Fruit fly (Drosophila melanogaster) whole organism, embryonic: ENCODE results near the gene IntS10.

Experiments used
- Aef1 ChIP-seq: fragments of 200-800 bp; sonication (Bioruptor generic); IDR thresholded peaks from 3 replicates; pipeline ENCODE4 v1.3.6; 2022; ENCODE audit warnings: missing biosample characterization, missing genetic modification characterization
- BtbVII ChIP-seq: fragments of 200-800 bp; sonication (Bioruptor generic); optimal IDR thresholded peaks from 3 replicates; lab custom pipeline; 2017; ENCODE audit warnings: missing biosample characterization, mild to moderate bottlenecking, missing genetic modification characterization
- CG10267 ChIP-seq: fragments of 200-800 bp; sonication (Bioruptor generic); optimal IDR thresholded peaks from 2 replicates; lab custom pipeline; 2018; ENCODE audit warnings: missing biosample characterization, mild to moderate bottlenecking, missing genetic modification characterization, moderate library complexity
- CG10462 ChIP-seq: fragments of 200-800 bp; sonication (Bioruptor generic); optimal IDR thresholded peaks from 2 replicates; lab custom pipeline; 2016; ENCODE audit warnings: missing biosample characterization, missing genetic modification characterization
- CG15011 ChIP-seq: fragments of 200-800 bp; sonication (Bioruptor generic); optimal IDR thresholded peaks from 3 replicates; lab custom pipeline; 2018; ENCODE audit warnings: missing biosample characterization, mild to moderate bottlenecking, missing genetic modification characterization
- CG17568 ChIP-seq: fragments of 200-800 bp; sonication (Bioruptor generic); optimal IDR thresholded peaks from 2 replicates; lab custom pipeline; 2018; ENCODE audit warnings: missing biosample characterization, mild to moderate bottlenecking, missing genetic modification characterization, moderate library complexity
- CG2889 ChIP-seq: fragments of 200-800 bp; sonication (Bioruptor generic); IDR thresholded peaks from 3 replicates; pipeline ENCODE4 v1.3.6; 2022; ENCODE audit warnings: missing biosample characterization, missing genetic modification characterization
- CG3163 ChIP-seq: fragments of 200-800 bp; sonication (Bioruptor generic); optimal IDR thresholded peaks from 3 replicates; lab custom pipeline; 2016; ENCODE audit warnings: missing biosample characterization, missing genetic modification characterization
- CG32532 ChIP-seq: fragments of 200-800 bp; sonication (Bioruptor generic); IDR thresholded peaks from 2 replicates; pipeline ENCODE4 v1.3.6; 2022; ENCODE audit warnings: missing biosample characterization, missing genetic modification characterization
- CG33557 ChIP-seq: fragments of 200-800 bp; sonication (Bioruptor generic); optimal IDR thresholded peaks from 2 replicates; lab custom pipeline; 2019; ENCODE audit warnings: missing biosample characterization, mild to moderate bottlenecking, missing genetic modification characterization, moderate library complexity
- CG3847 ChIP-seq: fragments of 200-800 bp; sonication (Bioruptor generic); IDR thresholded peaks from 2 replicates; pipeline ENCODE4 v1.3.6; 2022; ENCODE audit warnings: missing biosample characterization, missing genetic modification characterization
- CG5953 ChIP-seq: fragments of 200-800 bp; sonication (Bioruptor generic); IDR thresholded peaks from 2 replicates; pipeline ENCODE4 v1.3.6; 2022; ENCODE audit warnings: missing biosample characterization, missing genetic modification characterization
- CG6654 ChIP-seq: fragments of 200-800 bp; sonication (Bioruptor generic); optimal IDR thresholded peaks from 2 replicates; lab custom pipeline; 2017; ENCODE audit warnings: missing biosample characterization, mild to moderate bottlenecking, missing genetic modification characterization
- CG7963 ChIP-seq: fragments of 200-800 bp; sonication (Bioruptor generic); IDR thresholded peaks from 3 replicates; pipeline ENCODE4 v1.3.6; 2022; ENCODE audit warnings: missing biosample characterization, missing genetic modification characterization; ENCODE audit not compliant: partially characterized antibody
- CG8359 ChIP-seq: fragments of 200-800 bp; sonication (Bioruptor generic); optimal IDR thresholded peaks from 2 replicates; lab custom pipeline; 2017; ENCODE audit warnings: missing biosample characterization, mild to moderate bottlenecking, missing genetic modification characterization, borderline replicate concordance
- CG9817 ChIP-seq: fragments of 200-800 bp; sonication (Bioruptor generic); optimal IDR thresholded peaks from 2 replicates; lab custom pipeline; 2018; ENCODE audit warnings: missing biosample characterization, mild to moderate bottlenecking, missing genetic modification characterization, moderate library complexity
- D19B ChIP-seq: fragments of 200-800 bp; sonication (Bioruptor generic); optimal IDR thresholded peaks from 2 replicates; lab custom pipeline; 2017; ENCODE audit warnings: missing biosample characterization, mild to moderate bottlenecking, missing genetic modification characterization
- Dbx ChIP-seq: fragments of 200-800 bp; sonication (Bioruptor generic); IDR thresholded peaks from 3 replicates; pipeline ENCODE4 v1.3.6; 2022; ENCODE audit warnings: missing biosample characterization, missing genetic modification characterization
- Dfd ChIP-seq, 2 experiments: fragments of >200 bp; optimal IDR thresholded peaks; 2 replicates each; lab custom pipeline; 2017; ENCODE audit warnings: missing biosample characterization in 2 of 2, missing genetic modification characterization in 2 of 2
- Dip3 ChIP-seq: fragments of 200-800 bp; sonication (Bioruptor generic); optimal IDR thresholded peaks from 3 replicates; lab custom pipeline; 2016; ENCODE audit warnings: missing biosample characterization, missing genetic modification characterization
- Dll ChIP-seq: fragments of 200-800 bp; sonication (Bioruptor generic); IDR thresholded peaks from 4 replicates; pipeline ENCODE4 v1.3.6; 2022; ENCODE audit warnings: missing biosample characterization, missing genetic modification characterization; ENCODE audit not compliant: partially characterized antibody
- Hand ChIP-seq: fragments of 200-800 bp; sonication (Bioruptor generic); optimal IDR thresholded peaks from 2 replicates; lab custom pipeline; 2017; ENCODE audit warnings: mild to moderate bottlenecking, missing biosample characterization, missing genetic modification reagents, missing genetic modification characterization
- HmgZ ChIP-seq: fragments of 200-800 bp; sonication (Bioruptor generic); optimal IDR thresholded peaks from 2 replicates; lab custom pipeline; 2018; ENCODE audit warnings: missing biosample characterization, mild to moderate bottlenecking, missing genetic modification characterization
- Hr3 ChIP-seq: fragments of 200-800 bp; sonication (Bioruptor generic); optimal IDR thresholded peaks from 3 replicates; lab custom pipeline; 2016; ENCODE audit warnings: missing biosample characterization, missing genetic modification characterization
- MESR4 ChIP-seq: fragments of 200-800 bp; sonication (Bioruptor generic); optimal IDR thresholded peaks from 2 replicates; lab custom pipeline; 2018; ENCODE audit warnings: missing biosample characterization, mild to moderate bottlenecking, missing genetic modification characterization, moderate library complexity
- Neu2 ChIP-seq: fragments of 200-800 bp; sonication (Bioruptor generic); optimal IDR thresholded peaks from 3 replicates; lab custom pipeline; 2016; ENCODE audit warnings: missing biosample characterization, missing genetic modification characterization, borderline replicate concordance
- Nf-YA ChIP-seq: fragments of 200-800 bp; sonication (Bioruptor generic); IDR thresholded peaks from 2 replicates; pipeline ENCODE4 v1.3.6; 2022; ENCODE audit warnings: missing biosample characterization, missing genetic modification characterization
- Opbp ChIP-seq: fragments of 200-800 bp; sonication (Bioruptor generic); IDR thresholded peaks from 3 replicates; pipeline ENCODE4 v1.3.6; 2022; ENCODE audit warnings: missing biosample characterization, missing genetic modification characterization; ENCODE audit not compliant: partially characterized antibody
- Usf ChIP-seq: fragments of 200-800 bp; sonication (Bioruptor generic); optimal IDR thresholded peaks from 2 replicates; lab custom pipeline; 2017; ENCODE audit warnings: missing genotype, missing biosample characterization, missing genetic modification characterization
- YL-1 ChIP-seq: fragments of 200-800 bp; sonication (Bioruptor generic); optimal IDR thresholded peaks from 3 replicates; lab custom pipeline; 2017; ENCODE audit warnings: missing biosample characterization, mild to moderate bottlenecking, missing genetic modification characterization
- ase ChIP-seq: fragments of 200-800 bp; sonication (Bioruptor generic); IDR thresholded peaks from 3 replicates; pipeline ENCODE4 v1.3.6; 2022; ENCODE audit warnings: missing biosample characterization, missing genetic modification characterization
- ash1 ChIP-seq: fragments of 200-800 bp; sonication (Bioruptor generic); optimal IDR thresholded peaks from 2 replicates; lab custom pipeline; 2018; ENCODE audit warnings: missing biosample characterization, mild to moderate bottlenecking, missing genetic modification characterization
- bab2 ChIP-seq: fragments of 200-800 bp; sonication (Bioruptor generic); optimal IDR thresholded peaks from 2 replicates; lab custom pipeline; 2016; ENCODE audit warnings: missing biosample characterization, missing genetic modification characterization
- bcd ChIP-seq: fragments of 200-800 bp; sonication (Bioruptor generic); optimal IDR thresholded peaks from 2 replicates; lab custom pipeline; 2017; ENCODE audit warnings: missing biosample characterization, mild to moderate bottlenecking, missing genetic modification characterization
- cas ChIP-seq: fragments of 200-800 bp; sonication (Bioruptor generic); IDR thresholded peaks from 2 replicates; pipeline ENCODE4 v1.3.6; 2022; ENCODE audit warnings: missing biosample characterization, missing genetic modification characterization
- cwo ChIP-seq: fragments of 200-800 bp; sonication (Bioruptor generic); optimal IDR thresholded peaks from 3 replicates; lab custom pipeline; 2017; ENCODE audit warnings: missing biosample characterization, missing genetic modification characterization, mild to moderate bottlenecking, moderate library complexity, missing genetic modification reagents
- dm ChIP-seq: fragments of 200-800 bp; sonication (Bioruptor generic); optimal IDR thresholded peaks from 3 replicates; lab custom pipeline; 2016; ENCODE audit warnings: missing biosample characterization, missing genetic modification characterization
- fd3F ChIP-seq: fragments of 200-800 bp; sonication (Bioruptor generic); optimal IDR thresholded peaks from 2 replicates; lab custom pipeline; 2018; ENCODE audit warnings: missing biosample characterization, mild to moderate bottlenecking, missing genetic modification characterization, moderate library complexity
- hth ChIP-seq: fragments of >200 bp; optimal IDR thresholded peaks from 2 replicates; lab custom pipeline; 2017; ENCODE audit warnings: inconsistent platforms
- nerfin-2 ChIP-seq: fragments of 200-800 bp; sonication (Bioruptor generic); IDR thresholded peaks from 2 replicates; pipeline ENCODE4 v1.3.6; 2022; ENCODE audit warnings: missing biosample characterization, missing genetic modification characterization; ENCODE audit not compliant: partially characterized antibody
- pb ChIP-seq: fragments of 200-800 bp; sonication (Bioruptor generic); optimal IDR thresholded peaks from 3 replicates; lab custom pipeline; 2016; ENCODE audit warnings: missing biosample characterization, missing genetic modification characterization
- peb ChIP-seq: fragments of 200-800 bp; sonication (Bioruptor generic); IDR thresholded peaks from 2 replicates; pipeline ENCODE4 v1.3.6; 2022; ENCODE audit warnings: missing biosample characterization, missing genetic modification characterization
- pfk ChIP-seq: fragments of 200-800 bp; sonication (Bioruptor generic); optimal IDR thresholded peaks from 2 replicates; lab custom pipeline; 2018; ENCODE audit warnings: missing biosample characterization, mild to moderate bottlenecking, missing genetic modification characterization, moderate library complexity
- phol ChIP-seq: fragments of 200-800 bp; sonication (Bioruptor generic); optimal IDR thresholded peaks from 3 replicates; lab custom pipeline; 2018; ENCODE audit warnings: missing biosample characterization, mild to moderate bottlenecking, missing genetic modification characterization, moderate library complexity
- pnt ChIP-seq: fragments of 200-800 bp; sonication (Bioruptor generic); optimal IDR thresholded peaks from 3 replicates; lab custom pipeline; 2016; ENCODE audit warnings: missing biosample characterization, missing genetic modification characterization
- slou ChIP-seq: fragments of 200-800 bp; sonication (Bioruptor generic); optimal IDR thresholded peaks from 3 replicates; lab custom pipeline; 2016; ENCODE audit warnings: missing biosample characterization, missing genetic modification characterization
- sob ChIP-seq: fragments of 200-800 bp; sonication (Bioruptor generic); IDR thresholded peaks from 2 replicates; pipeline ENCODE4 v1.3.6; 2022; ENCODE audit warnings: missing biosample characterization, missing genetic modification characterization
- sr ChIP-seq: fragments of 200-800 bp; sonication (Bioruptor generic); IDR thresholded peaks from 3 replicates; pipeline ENCODE4 v1.3.6; 2022; ENCODE audit warnings: missing biosample characterization, missing genetic modification characterization
- tap ChIP-seq: fragments of 200-800 bp; optimal IDR thresholded peaks from 3 replicates; lab custom pipeline; 2019; ENCODE audit warnings: missing biosample characterization, mild to moderate bottlenecking, missing genetic modification characterization, moderate library complexity
- ttk ChIP-seq: fragments of 200-800 bp; sonication (Bioruptor generic); IDR thresholded peaks from 2 replicates; pipeline ENCODE4 v2.1.2; 2022; ENCODE audit warnings: missing biosample characterization, missing genetic modification characterization
- zen ChIP-seq: fragments of 200-800 bp; sonication (Bioruptor generic); optimal IDR thresholded peaks from 3 replicates; lab custom pipeline; 2018; ENCODE audit warnings: missing biosample characterization, mild to moderate bottlenecking, missing genetic modification characterization, moderate library complexity

The IntS10 gene

DNA sequence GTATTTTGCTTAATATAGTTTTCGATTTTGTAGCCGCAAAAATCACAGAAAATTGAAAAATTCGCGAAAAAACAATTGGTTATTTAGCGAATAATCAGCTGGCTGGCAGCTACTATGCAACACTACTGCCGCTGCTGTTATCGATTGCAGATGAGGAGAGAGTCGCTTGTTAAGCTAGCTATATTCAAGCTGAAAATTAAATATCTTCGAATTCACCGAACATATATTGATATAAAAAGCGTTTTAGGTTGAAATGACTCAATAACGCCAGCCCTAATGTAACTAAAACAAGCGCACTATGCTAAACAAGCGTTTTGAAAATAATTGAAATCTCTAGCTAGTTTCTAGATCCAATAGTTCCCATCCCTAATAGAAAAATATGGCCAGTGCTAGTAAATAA lies at the start of gene IntS10, which contains the start of the genes CG32264 and ntc (continued):
- TF ChIP-seq hth (lab: Kevin White, UChicago) (no peak), phol (tag; lab: Kevin White, UChicago) (peak; percentile 68), CG17568 (peak; percentile 14), CG5953 (GFP tag; lab: Robert Waterston, UW) (no peak), bcd (GFP tag; lab: Kevin White, UChicago) (peak; percentile 64), Dll (GFP tag; lab: Robert Waterston, UW) (peak; percentile 73; the same call in 3 of the 4 replicates), Usf (GFP tag; lab: Kevin White, UChicago) (peak; percentile 28), CG32532 (GFP tag; lab: Robert Waterston, UW) (peak; percentile 63), Hr3 (GFP tag; lab: Kevin White, UChicago) (peak; percentile 65), MESR4 (GFP tag; lab: Kevin White, UChicago) (peak; percentile 2), cwo (GFP tag; lab: Kevin White, UChicago) (peak; percentile 34), dm (peak; percentile 57), CG10267 (tag; lab: Kevin White, UChicago) (peak; percentile 97), Opbp (GFP tag; lab: Robert Waterston, UW) (no peak), CG33557 (GFP tag; lab: Kevin White, UChicago) (peak; percentile 51), slou (GFP tag; lab: Kevin White, UChicago) (peak; percentile 33), BtbVII (GFP tag; lab: Kevin White, UChicago) (peak; percentile 19), CG3163 (GFP tag; lab: Kevin White, UChicago) (peak; percentile 47), Aef1 (peak; percentile 66), HmgZ (tag; lab: Kevin White, UChicago) (peak; percentile 80), ash1 (GFP tag; lab: Kevin White, UChicago) (no peak), CG6654 (GFP tag; lab: Kevin White, UChicago) (no peak), pfk (GFP tag; lab: Kevin White, UChicago) (no peak), pnt (GFP tag; lab: Kevin White, UChicago) (peak; percentile 15), D19B (peak; percentile 41), peb (GFP tag; lab: Robert Waterston, UW) (no peak), YL-1 (GFP tag; lab: Kevin White, UChicago) (peak; percentile 64), ase (GFP tag; lab: Robert Waterston, UW) (no peak), Dip3 (GFP tag; lab: Kevin White, UChicago) (peak; percentile 79), Hand (GFP tag; lab: Kevin White, UChicago) (no peak), Dbx (peak; percentile 87; the same call in 2 of the 3 replicates), sr (GFP tag; lab: Robert Waterston, UW) (no peak), CG9817 (tag; lab: Kevin White, UChicago) (peak; percentile 83), fd3F (GFP tag; lab: Kevin White, UChicago) (peak; percentile 59), CG15011 (GFP tag; lab: Kevin White, UChicago) (no peak), zen (tag; lab: Kevin White, UChicago) (peak; percentile 65), Dfd (GFP tag; optimal IDR thresholded peaks at IDR 0.05; lab: Kevin White, UChicago) (no peak), bab2 (GFP tag; lab: Kevin White, UChicago) (peak; percentile 74), CG8359 (GFP tag; lab: Kevin White, UChicago) (no peak), CG3847 (GFP tag; lab: Robert Waterston, UW) (peak; percentile 74), CG7963 (GFP tag; lab: Robert Waterston, UW) (no peak), CG10462 (GFP tag; lab: Kevin White, UChicago) (peak; percentile 33), nerfin-2 (GFP tag; lab: Robert Waterston, UW) (no peak), pb (peak; percentile 47), CG2889 (GFP tag; lab: Robert Waterston, UW) (no peak), cas (peak; percentile 30; the same call in 1 of the 2 replicates), sob (peak; percentile 77), Nf-YA (no peak), tap (tag; lab: Kevin White, UChicago) (no peak), Neu2 (GFP tag; lab: Kevin White, UChicago) (no peak), ttk (GFP tag; lab: Robert Waterston, UW) (0 out of 2 replicates have a peak, but pooled peaks have one; percentile 35)
